Fruit fly (Drosophila melanogaster): Measurements from ENCODE around the gene RpL26.

The RpL26 gene

DNA sequence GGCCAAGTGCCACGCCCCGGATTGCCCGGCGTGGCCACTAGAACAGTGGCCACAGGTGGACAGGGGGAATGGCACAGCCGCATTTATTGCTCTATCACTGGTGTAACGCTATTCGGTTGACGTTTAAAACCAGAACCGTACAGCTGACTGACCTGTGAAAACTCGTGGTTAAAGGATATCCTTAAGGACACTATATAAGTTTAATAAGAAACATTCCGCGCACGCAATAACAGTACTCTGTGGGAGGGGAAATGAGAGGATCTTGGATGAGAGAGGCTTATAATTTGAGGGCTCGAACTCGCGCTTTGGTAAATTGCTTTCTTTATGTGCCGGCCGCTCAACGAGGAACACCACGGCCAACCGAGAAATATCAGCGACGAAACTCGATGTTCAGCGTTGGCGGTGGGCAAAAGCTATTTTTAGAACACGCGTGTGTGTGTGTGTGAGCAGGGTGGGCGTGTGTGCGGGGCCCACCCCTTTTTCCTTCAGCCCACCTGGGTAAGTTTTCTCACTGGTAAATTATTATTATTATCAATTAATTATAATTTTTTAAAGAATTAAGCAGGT lies 2.3 kb upstream of the RpL26 start (continued):
- TF ChIP-seq Sin3A (optimal IDR thresholded peaks at IDR 0.05) (no peak), sr (GFP tag; IDR thresholded peaks at IDR 0.05) (peak; percentile 65; the same call in 2 of the 3 replicates), otp (GFP tag; IDR thresholded peaks at IDR 0.05) (no peak), Scr (GFP tag; IDR thresholded peaks at IDR 0.05; ENCODE audit: partially characterized antibody) (peak; percentile 32; the same call in 1 of the 2 replicates), cato (GFP tag; optimal IDR thresholded peaks at IDR 0.05; ENCODE audit: borderline replicate concordance) (no peak), CG12769 (tag; optimal IDR thresholded peaks at IDR 0.05) (peak; percentile 40), CG34224 (GFP tag; IDR thresholded peaks at IDR 0.05; ENCODE audit: partially characterized antibody) (0 out of 3 replicates have a peak, but pooled peaks have one; percentile 16), CG6254 (GFP tag; optimal IDR thresholded peaks at IDR 0.05) (peak; percentile 13)

dm6 chr3L:18897459-18898085 lies 1.1 kb upstream of the RpL26 start:
- no peak for TF ChIP-seq Taf1 (GFP tag; IDR thresholded peaks at IDR 0.05)
- 0 out of 2 replicates have a peak, but pooled peaks have one; percentile 11 for TF ChIP-seq CG17612 (GFP tag; IDR thresholded peaks at IDR 0.05)
- peak; percentile 5 for TF ChIP-seq cg (GFP tag; optimal IDR thresholded peaks at IDR 0.05)
- TF ChIP-seq Dad (GFP tag; optimal IDR thresholded peaks at IDR 0.05): no peak
- TF ChIP-seq sens (GFP tag): peak; percentile 12
- TF ChIP-seq Trl (optimal IDR thresholded peaks at IDR 0.05): no peak
- no peak for TF ChIP-seq Trl (GFP tag; optimal IDR thresholded peaks at IDR 0.05)
- TF ChIP-seq GATAe (GFP tag; conservative IDR thresholded peaks at IDR 0.05): peak; percentile 44; the same call in 1 of the 2 replicates
- no peak for TF ChIP-seq CG8388 (GFP tag; optimal IDR thresholded peaks at IDR 0.05)
- TF ChIP-seq CG18476 (GFP tag; optimal IDR thresholded peaks at IDR 0.05): no peak
- peak; percentile 32 for TF ChIP-seq kni (GFP tag; optimal IDR thresholded peaks at IDR 0.05)
- peak; percentile 12 for TF ChIP-seq nom (GFP tag; optimal IDR thresholded peaks at IDR 0.05)
- no peak for TF ChIP-seq onecut (GFP tag; IDR thresholded peaks at IDR 0.05)
- no peak for TF ChIP-seq Mad (GFP tag; optimal IDR thresholded peaks at IDR 0.05)
- TF ChIP-seq Antp (GFP tag; optimal IDR thresholded peaks at IDR 0.05): no peak
- peak in 1 of 2 experiments; percentile 97 for TF ChIP-seq Pdp1 (GFP tag; optimal IDR thresholded peaks at IDR 0.05)
- TF ChIP-seq Side (GFP tag; optimal IDR thresholded peaks at IDR 0.05): no peak

dm6 chr3L:18898086-18898470 lies 597 bp upstream of the RpL26 start, which contains the start of gene CG3902:
TSS of gene CG3902 (minus strand) at chr3L:18898293.
- TF ChIP-seq scrt (GFP tag; optimal IDR thresholded peaks at IDR 0.05) (peak; percentile 2), CG2116 (GFP tag; optimal IDR thresholded peaks at IDR 0.05) (no peak), Fer2 (tag; optimal IDR thresholded peaks at IDR 0.05) (no peak), Stat92E (GFP tag; optimal IDR thresholded peaks at IDR 0.05) (peak in 1 of 3 experiments; percentile 23), CG13624 (GFP tag; optimal IDR thresholded peaks at IDR 0.05) (peak; percentile 9), hth (optimal IDR thresholded peaks at IDR 0.05) (no peak), CG17385 (GFP tag; optimal IDR thresholded peaks at IDR 0.05) (peak; percentile 28), CG14441 (GFP tag; IDR thresholded peaks at IDR 0.05) (no peak; the same call in 1 of the 2 replicates), CG3065 (GFP tag; optimal IDR thresholded peaks at IDR 0.05) (peak; percentile 19), zfh1 (GFP tag; IDR thresholded peaks at IDR 0.05) (0 out of 3 replicates have a peak, but pooled peaks have one; percentile 26), CG13123 (GFP tag; optimal IDR thresholded peaks at IDR 0.05) (no peak), NFAT (GFP tag; IDR thresholded peaks at IDR 0.05) (peak; percentile 68), Dbx (GFP tag; IDR thresholded peaks at IDR 0.05) (peak; percentile 36; the same call in 1 of the 3 replicates), CG1603 (tag; optimal IDR thresholded peaks at IDR 0.05) (peak; percentile 29), Abd-B (GFP tag; optimal IDR thresholded peaks at IDR 0.05) (no peak), CG13287 (GFP tag; IDR thresholded peaks at IDR 0.05; ENCODE audit: partially characterized antibody) (peak; percentile 5; the same call in 1 of the 2 replicates), HLH54F (GFP tag; optimal IDR thresholded peaks at IDR 0.05) (no peak), CG34376 (GFP tag; optimal IDR thresholded peaks at IDR 0.05) (peak; percentile 72), CG6854 (GFP tag; optimal IDR thresholded peaks at IDR 0.05) (peak; percentile 10), CG12219 (GFP tag; optimal IDR thresholded peaks at IDR 0.05) (peak; percentile 1), CG18476 (GFP tag; optimal IDR thresholded peaks at IDR 0.05) (no peak), Usf (GFP tag; optimal IDR thresholded peaks at IDR 0.05) (no peak), MESR4 (GFP tag; optimal IDR thresholded peaks at IDR 0.05) (peak; percentile 42)
